Fruit fly (Drosophila melanogaster): ENCODE results near the gene Lamtor3.

The Lamtor3 gene

DNA sequence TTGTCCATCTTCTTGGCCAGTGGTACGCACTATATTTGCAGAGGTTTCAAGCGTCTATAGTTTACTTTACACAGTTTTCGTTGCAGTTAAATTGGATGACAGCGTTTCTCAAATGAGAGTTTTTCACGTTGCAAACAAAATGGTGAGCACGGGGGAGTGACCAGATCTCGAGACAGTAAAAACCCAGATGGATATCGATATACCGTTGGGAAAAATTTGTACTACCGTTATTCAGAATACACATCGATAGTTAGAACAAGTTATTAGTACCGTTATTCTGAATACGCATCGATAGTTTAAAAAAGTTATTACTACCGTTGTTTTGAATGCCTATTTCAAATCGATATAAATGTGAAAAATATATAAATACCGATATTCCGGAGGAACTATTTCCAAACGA lies 3.3 kb upstream of the Lamtor3 start, which contains the start of gene cass:
TSS of gene cass (minus strand) at position 179 of the 400 bp plus-strand sequence.
- TF ChIP-seq salr (GFP tag; optimal IDR thresholded peaks at IDR 0.05), result no peak
- no peak for TF ChIP-seq CG6276 (GFP tag; optimal IDR thresholded peaks at IDR 0.05)
- TF ChIP-seq Eip78C (GFP tag), result peak; percentile 74
- no peak for TF ChIP-seq Sox15 (GFP tag; optimal IDR thresholded peaks at IDR 0.05)
- TF ChIP-seq dsx (GFP tag; optimal IDR thresholded peaks at IDR 0.05; ENCODE audit: poor library complexity, severe bottlenecking), result peak; percentile 10
- peak; percentile 2 for TF ChIP-seq Sox14 (GFP tag; optimal IDR thresholded peaks at IDR 0.05)
- peak; percentile 36 for TF ChIP-seq esn (GFP tag; optimal IDR thresholded peaks at IDR 0.05)
- TF ChIP-seq Blimp-1 (GFP tag; optimal IDR thresholded peaks at IDR 0.05), result no peak
- peak; percentile 19 for TF ChIP-seq svp (GFP tag)

- peak; percentile 96 for TF ChIP-seq pdm3 (GFP tag; optimal IDR thresholded peaks at IDR 0.05)
- TF ChIP-seq Smox (GFP tag; optimal IDR thresholded peaks at IDR 0.05), result peak; percentile 90
- TF ChIP-seq Met (GFP tag; optimal IDR thresholded peaks at IDR 0.05), result peak; percentile 89
- TF ChIP-seq CG32006 (GFP tag; optimal IDR thresholded peaks at IDR 0.05), result peak; percentile 93
- TF ChIP-seq eg (GFP tag; IDR thresholded peaks at IDR 0.05), result peak; percentile 95
- no peak for TF ChIP-seq fkh (GFP tag; optimal IDR thresholded peaks at IDR 0.05)
- peak; percentile 73 for TF ChIP-seq CG6276 (GFP tag; optimal IDR thresholded peaks at IDR 0.05)
- TF ChIP-seq CG34406 (GFP tag; optimal IDR thresholded peaks at IDR 0.05), result peak; percentile 82
- peak; percentile 85 to 86 for TF ChIP-seq salr (GFP tag; optimal IDR thresholded peaks at IDR 0.05)
- TF ChIP-seq fd59A (GFP tag; optimal IDR thresholded peaks at IDR 0.05), result peak; percentile 70
- TF ChIP-seq Hr38 (GFP tag; optimal IDR thresholded peaks at IDR 0.05), result peak; percentile 94
- peak; percentile 87 for TF ChIP-seq CG3032 (tag; optimal IDR thresholded peaks at IDR 0.05)
- peak; percentile 93 for TF ChIP-seq dac (GFP tag; optimal IDR thresholded peaks at IDR 0.05)
- peak; percentile 61 for TF ChIP-seq fd85E (GFP tag; optimal IDR thresholded peaks at IDR 0.05)
- TF ChIP-seq Ets21C (GFP tag; optimal IDR thresholded peaks at IDR 0.05), result peak; percentile 93
- TF ChIP-seq vri (GFP tag; optimal IDR thresholded peaks at IDR 0.05), result peak; percentile 89
- peak; percentile 91 for TF ChIP-seq Gug (GFP tag; IDR thresholded peaks at IDR 0.05)
- TF ChIP-seq CG16779 (tag; optimal IDR thresholded peaks at IDR 0.05), result peak; percentile 52
- no peak for TF ChIP-seq CG9139 (GFP tag; optimal IDR thresholded peaks at IDR 0.05)
- TF ChIP-seq dsx (GFP tag; optimal IDR thresholded peaks at IDR 0.05; ENCODE audit: poor library complexity, severe bottlenecking), result peak; percentile 61
- peak; percentile 91 for TF ChIP-seq CG8319 (GFP tag; optimal IDR thresholded peaks at IDR 0.05)
- TF ChIP-seq Ets96B (tag; optimal IDR thresholded peaks at IDR 0.05), result peak; percentile 80
- TF ChIP-seq Sox14 (GFP tag; optimal IDR thresholded peaks at IDR 0.05), result peak; percentile 95
- TF ChIP-seq CG15336 (GFP tag; IDR thresholded peaks at IDR 0.05), result peak; percentile 85
- peak; percentile 94 for TF ChIP-seq Sox15 (GFP tag; optimal IDR thresholded peaks at IDR 0.05)
- peak; percentile 58 for TF ChIP-seq CG6808 (GFP tag; optimal IDR thresholded peaks at IDR 0.05)
- peak; percentile 85 for TF ChIP-seq CG6792 (GFP tag; optimal IDR thresholded peaks at IDR 0.05)
- TF ChIP-seq CG8119 (GFP tag; IDR thresholded peaks at IDR 0.05), result peak; percentile 87
- TF ChIP-seq CG6163 (GFP tag; IDR thresholded peaks at IDR 0.05), result peak; percentile 92
- peak; percentile 97 for TF ChIP-seq Hr39 (GFP tag; optimal IDR thresholded peaks at IDR 0.05)
- peak; percentile 94 for TF ChIP-seq CG3919 (GFP tag; optimal IDR thresholded peaks at IDR 0.05)
- peak; percentile 95 for TF ChIP-seq CG11902 (GFP tag; optimal IDR thresholded peaks at IDR 0.05)
- peak; percentile 86 for TF ChIP-seq CG11762 (GFP tag; optimal IDR thresholded peaks at IDR 0.05; ENCODE audit: insufficient read depth)
- no peak for TF ChIP-seq ss (GFP tag; optimal IDR thresholded peaks at IDR 0.05)
- TF ChIP-seq Blimp-1 (GFP tag; optimal IDR thresholded peaks at IDR 0.05), result peak; percentile 37
- peak; percentile 93 for TF ChIP-seq esn (GFP tag; optimal IDR thresholded peaks at IDR 0.05)
- TF ChIP-seq net (GFP tag; optimal IDR thresholded peaks at IDR 0.05), result peak; percentile 92
- peak; percentile 88 for TF ChIP-seq CG11294 (GFP tag; IDR thresholded peaks at IDR 0.05)
- TF ChIP-seq CG8632 (GFP tag; optimal IDR thresholded peaks at IDR 0.05), result peak; percentile 82
- peak; percentile 81 for TF ChIP-seq CG10669 (GFP tag; optimal IDR thresholded peaks at IDR 0.05)
- TF ChIP-seq CG10631 (GFP tag; optimal IDR thresholded peaks at IDR 0.05), result peak; percentile 95
- peak; percentile 96 for TF ChIP-seq cyc (GFP tag; optimal IDR thresholded peaks at IDR 0.05)
- TF ChIP-seq Lpt (GFP tag; optimal IDR thresholded peaks at IDR 0.05), result peak; percentile 81
- TF ChIP-seq topi (GFP tag; optimal IDR thresholded peaks at IDR 0.05), result peak; percentile 91
- TF ChIP-seq CG1621 (tag; optimal IDR thresholded peaks at IDR 0.05), result peak; percentile 86
- TF ChIP-seq CG6854 (GFP tag; optimal IDR thresholded peaks at IDR 0.05), result peak; percentile 53
These were observed 3.1 kb downstream of the Lamtor3 start, which contains the start of the genes GCS2beta and CG5131 for dm6 chr2L:17484174-17484573. Gene GCS2beta (minus strand): TSS chr2L:17484307. Gene CG5131 (plus strand): TSS chr2L:17484501.

All from whole organism, prepupa.